Worm (Caenorhabditis elegans) whole organism, L4/young adult: ENCODE results near the gene ZK721.4.

Experiments used
- W03F9.2 ChIP-seq: fragments of 150-350 bp; optimal IDR thresholded peaks from 2 replicates; lab custom pipeline; 2014; ENCODE audit warnings: missing biosample characterization, missing genetic modification characterization
- dao-5 ChIP-seq: sonication (generic microtip); optimal IDR thresholded peaks from 2 replicates; lab custom pipeline; 2016; ENCODE audit warnings: missing genotype, missing genetic modification characterization, moderate library complexity, missing compliant biosample characterization
- him-1 ChIP-seq: sonication (generic microtip); optimal IDR thresholded peaks from 2 replicates; lab custom pipeline; 2016; ENCODE audit warnings: missing genotype, missing genetic modification reagents, missing genetic modification characterization, missing compliant biosample characterization

ZK721.4 gene

ce11 chrX:8797653-8798052, 19.0 kb downstream of the ZK721.4 start:
- TF ChIP-seq him-1 (tag; lab: Kevin White, UChicago) (no peak), dao-5 (tag; lab: Kevin White, UChicago) (no peak), W03F9.2 (tag; lab: Kevin White, UChicago) (no peak)

ce11 chrX:8799925-8800324, 21.3 kb downstream of the ZK721.4 start:
- TF ChIP-seq him-1 (tag; lab: Kevin White, UChicago) (no peak), W03F9.2 (tag; lab: Kevin White, UChicago) (no peak), dao-5 (tag; lab: Kevin White, UChicago) (no peak)

- TF ChIP-seq W03F9.2 (tag; lab: Kevin White, UChicago) = no peak
- no peak for TF ChIP-seq him-1 (tag; lab: Kevin White, UChicago)
- TF ChIP-seq dao-5 (tag; lab: Kevin White, UChicago) = no peak
Observed at ce11 chrX:8800355-8800754, 21.7 kb downstream of the ZK721.4 start.

- TF ChIP-seq him-1 (tag; lab: Kevin White, UChicago) (peak; percentile 42), W03F9.2 (tag; lab: Kevin White, UChicago) (no peak)
Observed at ce11 chrX:8800983-8801382, 22.3 kb downstream of the ZK721.4 start.

- TF ChIP-seq W03F9.2 (tag; lab: Kevin White, UChicago) (no peak), him-1 (tag; lab: Kevin White, UChicago) (no peak), dao-5 (tag; lab: Kevin White, UChicago) (no peak)
Observed at ce11 chrX:8805475-8805874, 26.8 kb downstream of the ZK721.4 start.

- TF ChIP-seq him-1 (tag; lab: Kevin White, UChicago) = peak; percentile 90
- TF ChIP-seq dao-5 (tag; lab: Kevin White, UChicago) = no peak
Observed at ce11 chrX:8806070-8806799, 27.6 kb downstream of the ZK721.4 start, which contains the start of gene R04E5.8. Gene R04E5.8 (minus strand): TSS chrX:8806120.

ce11 chrX:8808740-8809139, 30.1 kb downstream of the ZK721.4 start:
- TF ChIP-seq him-1 (tag; lab: Kevin White, UChicago) (no peak), dao-5 (tag; lab: Kevin White, UChicago) (no peak), W03F9.2 (tag; lab: Kevin White, UChicago) (no peak)

ce11 chrX:8810908-8811307, 32.2 kb downstream of the ZK721.4 start, which contains the start of gene R04E5.9:
Gene R04E5.9 (minus strand): TSS chrX:8811142.
- TF ChIP-seq him-1 (tag; lab: Kevin White, UChicago) (peak; percentile 98), W03F9.2 (tag; lab: Kevin White, UChicago) (peak; percentile 69), dao-5 (tag; lab: Kevin White, UChicago) (peak; percentile 42)

ce11 chrX:8811916-8812315, 33.3 kb downstream of the ZK721.4 start, which contains the start of gene cnnm-2:
Gene cnnm-2 (plus strand): TSS chrX:8812105.
- TF ChIP-seq him-1 (tag; lab: Kevin White, UChicago) (no peak), dao-5 (tag; lab: Kevin White, UChicago) (no peak), W03F9.2 (tag; lab: Kevin White, UChicago) (no peak)

ce11 chrX:8817929-8818328, 39.3 kb downstream of the ZK721.4 start:
- TF ChIP-seq dao-5 (tag; lab: Kevin White, UChicago) (no peak), W03F9.2 (tag; lab: Kevin White, UChicago) (no peak), him-1 (tag; lab: Kevin White, UChicago) (no peak)

ce11 chrX:8819815-8820415, 41.3 kb downstream of the ZK721.4 start:
- TF ChIP-seq him-1 (tag; lab: Kevin White, UChicago) (no peak), dao-5 (tag; lab: Kevin White, UChicago) (no peak), W03F9.2 (tag; lab: Kevin White, UChicago) (no peak)

- no peak for TF ChIP-seq dao-5 (tag; lab: Kevin White, UChicago)
- no peak for TF ChIP-seq W03F9.2 (tag; lab: Kevin White, UChicago)
- no peak for TF ChIP-seq him-1 (tag; lab: Kevin White, UChicago)
Observed at ce11 chrX:8820643-8821042, 42.0 kb downstream of the ZK721.4 start.

- TF ChIP-seq him-1 (tag; lab: Kevin White, UChicago) (no peak), W03F9.2 (tag; lab: Kevin White, UChicago) (no peak), dao-5 (tag; lab: Kevin White, UChicago) (no peak)
Observed at ce11 chrX:8824437-8824836, 45.8 kb downstream of the ZK721.4 start, which contains the start of gene ifd-1. Gene ifd-1 (minus strand): TSS chrX:8824448.
